Worm (Caenorhabditis elegans) whole organism, midembryonic: ENCODE measurements around the gene K08D10.10.

ENCODE experiments used
- T22C8.4 ChIP-seq: fragments of 200-800 bp; sonication (Bioruptor generic); IDR thresholded peaks from 2 replicates; pipeline ENCODE4 v1.3.6; 2022; ENCODE audit warnings: missing genetic modification characterization, missing compliant biosample characterization
- cog-1 ChIP-seq: sonication (generic microtip); optimal IDR thresholded peaks from 2 replicates; lab custom pipeline; 2016; ENCODE audit warnings: missing genetic modification characterization, missing compliant biosample characterization
- flt-1 ChIP-seq: fragments of 200-800 bp; sonication (Bioruptor generic); IDR thresholded peaks from 2 replicates; pipeline ENCODE4 v1.3.6; 2022; ENCODE audit warnings: missing genetic modification characterization, missing compliant biosample characterization
- klf-2 ChIP-seq: fragments of 200-800 bp; sonication (Bioruptor generic); conservative IDR thresholded peaks from 2 replicates; pipeline ENCODE4 v1.3.6; 2022; ENCODE audit warnings: missing genetic modification reagents, missing genetic modification characterization, missing compliant biosample characterization
- med-1 ChIP-seq: sonication (generic microtip); optimal IDR thresholded peaks from 2 replicates; lab custom pipeline; 2017; ENCODE audit warnings: missing genetic modification characterization, mild to moderate bottlenecking, missing compliant biosample characterization, antibody characterized with exemption, missing genetic modification reagents; ENCODE audit not compliant: insufficient read depth
- ref-1 ChIP-seq: fragments of 200-800 bp; sonication (Bioruptor generic); conservative IDR thresholded peaks from 2 replicates; pipeline ENCODE4 v1.3.6; 2022; ENCODE audit warnings: missing genetic modification reagents, missing genetic modification characterization, missing compliant biosample characterization
- tab-1 ChIP-seq: fragments of 200-800 bp; sonication (Bioruptor generic); IDR thresholded peaks from 2 replicates; pipeline ENCODE4 v1.3.6; 2022; ENCODE audit warnings: missing genetic modification characterization, missing compliant biosample characterization
- ztf-23 ChIP-seq: fragments of 200-800 bp; sonication (Bioruptor generic); IDR thresholded peaks from 2 replicates; pipeline ENCODE4 v1.3.6; 2022; ENCODE audit warnings: missing genetic modification reagents, missing genetic modification characterization, missing compliant biosample characterization
- ztf-29 ChIP-seq: fragments of 200-800 bp; sonication (Bioruptor generic); IDR thresholded peaks from 2 replicates; pipeline ENCODE4 v1.3.6; 2022; ENCODE audit warnings: missing genetic modification reagents, missing genetic modification characterization, missing compliant biosample characterization

Gene K08D10.10

DNA sequence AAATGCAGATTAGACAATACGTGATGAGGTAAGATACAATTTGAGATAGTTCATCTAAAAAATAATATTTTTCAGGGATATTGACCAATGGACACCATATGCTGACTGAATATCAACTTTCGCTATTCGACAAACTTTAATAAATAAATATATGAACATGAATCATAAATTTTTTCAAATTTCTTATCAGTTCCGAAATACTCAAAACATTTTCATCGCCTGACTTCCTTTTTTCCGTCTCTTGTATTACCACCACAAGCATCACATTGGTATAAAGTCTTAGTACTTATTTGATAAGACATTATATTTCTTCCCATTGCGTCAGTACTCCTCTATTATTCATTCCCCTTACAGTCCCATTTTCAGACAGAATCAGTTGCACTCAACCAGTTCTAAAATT is at the start of gene K08D10.10, which contains the start of gene R07C12.1:
TSS of gene K08D10.10 (plus strand) at position 93 of the 400 bp plus-strand sequence.
TSS of gene R07C12.1 (plus strand) at position 314 of the 400 bp plus-strand sequence.
- TF ChIP-seq klf-2 (GFP tag; lab: Robert Waterston, UW) (no peak), ref-1 (no peak), med-1 (GFP tag; lab: Kevin White, UChicago) (no peak), ztf-29 (no peak), ztf-23 (GFP tag; lab: Robert Waterston, UW) (no peak), tab-1 (no peak), flt-1 (GFP tag; lab: Robert Waterston, UW) (no peak), cog-1 (tag; lab: Kevin White, UChicago) (no peak), T22C8.4 (GFP tag; lab: Robert Waterston, UW) (no peak)

- no peak for TF ChIP-seq med-1 (GFP tag; lab: Kevin White, UChicago)
- no peak for TF ChIP-seq ztf-23 (GFP tag; lab: Robert Waterston, UW)
- TF ChIP-seq ztf-29, result no peak
These were observed 49.3 kb upstream of the K08D10.10 start, which contains the start of gene ubc-1 for ce11 chrIV:4102720-4103119. Gene ubc-1, plus strand, starts transcription at chrIV:4103020.

- no peak for TF ChIP-seq T22C8.4 (GFP tag; lab: Robert Waterston, UW)
These were observed 43.3 kb upstream of the K08D10.10 start, which contains the start of gene C35B1.7 for ce11 chrIV:4108767-4109166. Gene C35B1.7, plus strand, starts transcription at chrIV:4109067.

ce11 chrIV:4112387-4112786 is 39.6 kb upstream of the K08D10.10 start, which contains the start of gene F49F1.14:
Gene F49F1.14, minus strand, starts transcription at chrIV:4112487.
- TF ChIP-seq ref-1 (no peak), cog-1 (tag; lab: Kevin White, UChicago) (no peak), flt-1 (GFP tag; lab: Robert Waterston, UW) (no peak), med-1 (GFP tag; lab: Kevin White, UChicago) (no peak)

DNA sequence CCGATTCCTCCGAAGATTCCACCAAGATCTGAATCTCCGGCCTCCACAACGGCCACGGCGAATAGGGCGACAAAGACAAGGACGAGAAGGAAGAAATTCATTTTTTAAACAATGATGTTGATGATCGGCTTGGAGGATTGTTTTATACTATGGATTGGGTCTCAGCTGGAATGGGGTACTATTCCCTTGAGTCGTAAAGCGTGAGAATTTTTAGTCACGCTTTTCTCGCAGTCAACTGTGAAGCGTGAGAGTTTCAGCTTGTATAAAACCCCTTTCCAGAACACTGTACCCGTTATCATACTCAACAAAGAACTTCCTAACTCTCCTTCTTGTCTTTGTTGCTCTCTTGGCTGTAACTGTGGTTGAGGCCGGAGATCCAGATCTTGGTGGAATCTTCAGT is 37.5 kb upstream of the K08D10.10 start, which contains the start of gene F49F1.15:
TSS of gene F49F1.15 (minus strand) at position 101 of the 400 bp plus-strand sequence.
- TF ChIP-seq ztf-23 (GFP tag; lab: Robert Waterston, UW) (no peak), T22C8.4 (GFP tag; lab: Robert Waterston, UW) (no peak), klf-2 (GFP tag; lab: Robert Waterston, UW) (no peak), ref-1 (no peak), ztf-29 (no peak), tab-1 (no peak), flt-1 (GFP tag; lab: Robert Waterston, UW) (no peak), med-1 (GFP tag; lab: Kevin White, UChicago) (no peak)

ce11 chrIV:4115634-4116033 is 36.4 kb upstream of the K08D10.10 start, which contains the start of the genes F49F1.4 and F49F1.2:
Gene F49F1.4, minus strand, starts transcription at chrIV:4115734.
Gene F49F1.2, plus strand, starts transcription at chrIV:4115943.
- TF ChIP-seq cog-1 (tag; lab: Kevin White, UChicago), result no peak
- no peak for TF ChIP-seq ref-1
- TF ChIP-seq ztf-29, result no peak
- no peak for TF ChIP-seq klf-2 (GFP tag; lab: Robert Waterston, UW)
- no peak for TF ChIP-seq tab-1
- no peak for TF ChIP-seq ztf-23 (GFP tag; lab: Robert Waterston, UW)
- TF ChIP-seq T22C8.4 (GFP tag; lab: Robert Waterston, UW), result no peak
- no peak for TF ChIP-seq med-1 (GFP tag; lab: Kevin White, UChicago)
- no peak for TF ChIP-seq flt-1 (GFP tag; lab: Robert Waterston, UW)

DNA sequence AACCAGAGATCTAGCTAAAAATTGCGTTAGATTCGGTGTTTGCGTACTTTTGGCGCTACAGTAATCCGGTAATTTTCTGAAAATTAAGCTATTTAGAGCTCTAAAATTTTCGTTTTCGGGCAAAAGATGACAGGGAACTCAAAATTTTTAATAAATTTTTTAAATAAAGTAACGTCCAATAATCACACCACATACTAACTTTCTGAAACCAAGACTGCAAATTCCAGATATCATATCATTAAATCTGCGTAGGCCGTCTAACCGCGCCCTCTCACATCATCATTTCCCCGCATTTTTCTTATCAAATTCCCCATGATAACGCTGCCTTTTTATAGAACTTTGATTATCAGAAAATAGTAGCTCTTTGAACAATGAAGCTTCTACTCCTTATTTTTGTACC is 34.6 kb upstream of the K08D10.10 start, which contains the start of gene drd-50:
TSS of gene drd-50 (plus strand) at position 301 of the 400 bp plus-strand sequence.
- no peak for TF ChIP-seq T22C8.4 (GFP tag; lab: Robert Waterston, UW)
- TF ChIP-seq ref-1, result no peak

ce11 chrIV:4120263-4120662 is 31.8 kb upstream of the K08D10.10 start, which contains the start of gene F49F1.5:
Gene F49F1.5, minus strand, starts transcription at chrIV:4120415.
- TF ChIP-seq T22C8.4 (GFP tag; lab: Robert Waterston, UW), result no peak
- TF ChIP-seq flt-1 (GFP tag; lab: Robert Waterston, UW), result no peak
- no peak for TF ChIP-seq klf-2 (GFP tag; lab: Robert Waterston, UW)
- no peak for TF ChIP-seq ztf-29
- TF ChIP-seq tab-1, result no peak
- no peak for TF ChIP-seq ztf-23 (GFP tag; lab: Robert Waterston, UW)
- no peak for TF ChIP-seq cog-1 (tag; lab: Kevin White, UChicago)
- TF ChIP-seq ref-1, result no peak
- no peak for TF ChIP-seq med-1 (GFP tag; lab: Kevin White, UChicago)

- TF ChIP-seq tab-1, result no peak
- no peak for TF ChIP-seq ztf-29
- TF ChIP-seq ref-1, result no peak
- TF ChIP-seq klf-2 (GFP tag; lab: Robert Waterston, UW), result no peak
- no peak for TF ChIP-seq flt-1 (GFP tag; lab: Robert Waterston, UW)
- no peak for TF ChIP-seq med-1 (GFP tag; lab: Kevin White, UChicago)
- no peak for TF ChIP-seq T22C8.4 (GFP tag; lab: Robert Waterston, UW)
- TF ChIP-seq ztf-23 (GFP tag; lab: Robert Waterston, UW), result no peak
- no peak for TF ChIP-seq cog-1 (tag; lab: Kevin White, UChicago)
These were observed 31.0 kb upstream of the K08D10.10 start for ce11 chrIV:4121055-4121454.

ce11 chrIV:4123083-4123482 is 29.0 kb upstream of the K08D10.10 start, which contains the start of gene mul-1:
Gene mul-1, minus strand, starts transcription at chrIV:4123166.
- TF ChIP-seq T22C8.4 (GFP tag; lab: Robert Waterston, UW) (no peak), ztf-23 (GFP tag; lab: Robert Waterston, UW) (no peak), tab-1 (no peak), klf-2 (GFP tag; lab: Robert Waterston, UW) (no peak), ref-1 (no peak), flt-1 (GFP tag; lab: Robert Waterston, UW) (no peak), cog-1 (tag; lab: Kevin White, UChicago) (no peak), ztf-29 (no peak), med-1 (GFP tag; lab: Kevin White, UChicago) (no peak)
